Fruit fly (Drosophila melanogaster): ENCODE results near the gene ifc.

The ifc gene

dm6 chr2L:5948775-5949526 is 37.2 kb upstream of the ifc start, which contains the start of gene CG9044 (continued):
- TF ChIP-seq ab (GFP tag; optimal IDR thresholded peaks at IDR 0.05) (no peak), CG3163 (GFP tag; optimal IDR thresholded peaks at IDR 0.05) (peak; percentile 12), Abd-B (GFP tag; optimal IDR thresholded peaks at IDR 0.05) (no peak), CG17802 (tag; optimal IDR thresholded peaks at IDR 0.05) (peak; percentile 27), CG17912 (GFP tag; optimal IDR thresholded peaks at IDR 0.05) (peak; percentile 2), CG4854 (GFP tag; optimal IDR thresholded peaks at IDR 0.05) (peak; percentile 16), CG8089 (GFP tag; optimal IDR thresholded peaks at IDR 0.05) (peak; percentile 33), klu (GFP tag; IDR thresholded peaks at IDR 0.05) (peak; percentile 42; the same call in 1 of the 2 replicates), slbo (GFP tag; IDR thresholded peaks at IDR 0.05) (peak; percentile 77), CG11695 (GFP tag; IDR thresholded peaks at IDR 0.05) (no peak), pho (GFP tag; optimal IDR thresholded peaks at IDR 0.05) (peak; percentile 76), fd64A (GFP tag; optimal IDR thresholded peaks at IDR 0.05) (no peak), CG1233 (GFP tag; optimal IDR thresholded peaks at IDR 0.05) (peak; percentile 39), CG12659 (GFP tag; optimal IDR thresholded peaks at IDR 0.05) (peak; percentile 79), Dp (GFP tag; optimal IDR thresholded peaks at IDR 0.05) (peak; percentile 75), CG9727 (GFP tag; optimal IDR thresholded peaks at IDR 0.05) (peak; percentile 60), E2f2 (GFP tag; IDR thresholded peaks at IDR 0.05) (peak; percentile 76), CG10209 (GFP tag; optimal IDR thresholded peaks at IDR 0.05) (peak; percentile 3), mam (GFP tag; optimal IDR thresholded peaks at IDR 0.05) (peak; percentile 76), CG18262 (tag; optimal IDR thresholded peaks at IDR 0.05) (no peak), B-H1 (GFP tag; IDR thresholded peaks at IDR 0.05) (no peak; the same call in 2 of the 3 replicates), CG18599 (GFP tag; optimal IDR thresholded peaks at IDR 0.05) (no peak), Rfx (GFP tag; IDR thresholded peaks at IDR 0.05) (peak; percentile 73; the same call in 1 of the 2 replicates), so (GFP tag; IDR thresholded peaks at IDR 0.05) (0 out of 3 replicates have a peak, but pooled peaks have one; percentile 31), CG2116 (GFP tag; optimal IDR thresholded peaks at IDR 0.05) (peak; percentile 62), CG14014 (GFP tag; IDR thresholded peaks at IDR 0.05) (peak; percentile 16; the same call in 1 of the 2 replicates), CG16815 (GFP tag; optimal IDR thresholded peaks at IDR 0.05) (peak; percentile 21), Dip3 (GFP tag; optimal IDR thresholded peaks at IDR 0.05) (peak; percentile 66), CG2120 (GFP tag; optimal IDR thresholded peaks at IDR 0.05) (peak; percentile 83), unc-4 (GFP tag; IDR thresholded peaks at IDR 0.05; ENCODE audit: partially characterized antibody) (peak; percentile 85), lilli (GFP tag; optimal IDR thresholded peaks at IDR 0.05) (peak; percentile 79), Doc2 (GFP tag; IDR thresholded peaks at IDR 0.05) (no peak), az2 (GFP tag; optimal IDR thresholded peaks at IDR 0.05) (peak; percentile 44), Xrp1 (GFP tag; IDR thresholded peaks at IDR 0.05) (peak; percentile 42; the same call in 1 of the 2 replicates), Max (GFP tag; optimal IDR thresholded peaks at IDR 0.05) (peak; percentile 52), CG7963 (GFP tag; IDR thresholded peaks at IDR 0.05; ENCODE audit: partially characterized antibody) (peak; percentile 80), ATbp (GFP tag; optimal IDR thresholded peaks at IDR 0.05) (no peak), sens (GFP tag) (peak; percentile 87), fd96Cb (tag; optimal IDR thresholded peaks at IDR 0.05) (peak; percentile 37), CG3847 (GFP tag; IDR thresholded peaks at IDR 0.05) (peak; percentile 64; the same call in 1 of the 2 replicates), eyg (GFP tag; optimal IDR thresholded peaks at IDR 0.05) (peak; percentile 26), ap (GFP tag; IDR thresholded peaks at IDR 0.05) (no peak), BtbVII (GFP tag; optimal IDR thresholded peaks at IDR 0.05) (peak; percentile 0), crp (GFP tag; optimal IDR thresholded peaks at IDR 0.05) (no peak), gcm (GFP tag; optimal IDR thresholded peaks at IDR 0.05) (no peak), Antp (GFP tag; optimal IDR thresholded peaks at IDR 0.05) (peak; percentile 40), C15 (GFP tag; IDR thresholded peaks at IDR 0.05) (no peak), sna (GFP tag; IDR thresholded peaks at IDR 0.05; ENCODE audit: partially characterized antibody) (peak; percentile 93), CG13424 (tag; optimal IDR thresholded peaks at IDR 0.05) (peak; percentile 57)

All from whole organism, embryonic.